Fruit fly (Drosophila melanogaster): ENCODE results near the gene S6k.

S6k gene

DNA sequence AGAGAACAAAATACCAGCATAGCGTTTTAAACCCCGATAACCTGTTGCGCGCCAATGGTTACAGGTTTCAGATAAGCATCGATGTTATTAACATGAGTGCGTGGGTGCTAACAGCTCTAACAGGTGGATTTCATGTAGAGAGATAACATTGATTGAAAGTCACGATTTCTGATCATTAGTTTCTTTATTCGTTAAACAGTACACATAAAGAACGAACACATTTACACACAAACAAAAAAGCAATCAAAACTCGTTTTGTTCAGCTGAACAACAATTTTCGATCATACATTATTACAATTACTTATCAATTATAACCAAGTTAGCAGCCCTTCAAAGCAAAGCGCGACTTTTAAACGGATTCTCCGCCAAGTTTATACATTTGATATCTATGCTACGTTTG is 21.1 kb downstream of the S6k start (continued):
- TF ChIP-seq Antp (GFP tag; optimal IDR thresholded peaks at IDR 0.05) (peak; percentile 2), Xrp1 (GFP tag; IDR thresholded peaks at IDR 0.05) (no peak; the same call in 1 of the 2 replicates), CG13287 (GFP tag; IDR thresholded peaks at IDR 0.05; ENCODE audit: partially characterized antibody) (peak; percentile 48; the same call in 1 of the 2 replicates), Chrac-16 (GFP tag; optimal IDR thresholded peaks at IDR 0.05) (peak; percentile 22), sob (GFP tag; IDR thresholded peaks at IDR 0.05) (peak; percentile 6; the same call in 1 of the 2 replicates), chm (GFP tag; IDR thresholded peaks at IDR 0.05) (no peak), CG4820 (GFP tag; optimal IDR thresholded peaks at IDR 0.05) (no peak), Rfx (GFP tag; IDR thresholded peaks at IDR 0.05) (peak; percentile 36), CG11085 (GFP tag; IDR thresholded peaks at IDR 0.05) (no peak), CG10366 (GFP tag; IDR thresholded peaks at IDR 0.05) (no peak), MTF-1 (GFP tag; optimal IDR thresholded peaks at IDR 0.05; ENCODE audit: borderline replicate concordance) (no peak), gsb (GFP tag; IDR thresholded peaks at IDR 0.05) (no peak), eyg (GFP tag; optimal IDR thresholded peaks at IDR 0.05) (no peak), vfl (GFP tag; optimal IDR thresholded peaks at IDR 0.05) (peak; percentile 13), CG13624 (GFP tag; optimal IDR thresholded peaks at IDR 0.05) (peak; percentile 65), CG13296 (GFP tag; optimal IDR thresholded peaks at IDR 0.05) (no peak), CG1603 (tag; optimal IDR thresholded peaks at IDR 0.05) (peak; percentile 71), nau (GFP tag; optimal IDR thresholded peaks at IDR 0.05) (no peak), CG8478 (optimal IDR thresholded peaks at IDR 0.05) (no peak), tup (GFP tag; optimal IDR thresholded peaks at IDR 0.05) (no peak), PHDP (tag; optimal IDR thresholded peaks at IDR 0.05) (peak; percentile 43), onecut (GFP tag; IDR thresholded peaks at IDR 0.05) (no peak), Dll (GFP tag; IDR thresholded peaks at IDR 0.05; ENCODE audit: partially characterized antibody) (peak; percentile 38; the same call in 1 of the 4 replicates), CG1647 (GFP tag; optimal IDR thresholded peaks at IDR 0.05) (peak; percentile 19), trh (GFP tag; optimal IDR thresholded peaks at IDR 0.05) (no peak), ewg (GFP tag; optimal IDR thresholded peaks at IDR 0.05) (no peak), Hmx (GFP tag; optimal IDR thresholded peaks at IDR 0.05) (no peak), HHEX (GFP tag; optimal IDR thresholded peaks at IDR 0.05) (no peak), aop (GFP tag; IDR thresholded peaks at IDR 0.05) (no peak), CG8924 (tag; optimal IDR thresholded peaks at IDR 0.05) (no peak), NfI (GFP tag; optimal IDR thresholded peaks at IDR 0.05) (peak; percentile 6), HmgD (GFP tag; optimal IDR thresholded peaks at IDR 0.05) (no peak), sima (GFP tag; optimal IDR thresholded peaks at IDR 0.05) (no peak), CG11696 (GFP tag; IDR thresholded peaks at IDR 0.05) (no peak), mld (GFP tag; IDR thresholded peaks at IDR 0.05; ENCODE audit: partially characterized antibody) (no peak), Camta (GFP tag; optimal IDR thresholded peaks at IDR 0.05) (peak; percentile 25), CG18011 (GFP tag; optimal IDR thresholded peaks at IDR 0.05) (peak; percentile 8), dmrt99B (tag; optimal IDR thresholded peaks at IDR 0.05) (no peak), B-H2 (GFP tag; optimal IDR thresholded peaks at IDR 0.05) (peak; percentile 41), D19B (GFP tag; optimal IDR thresholded peaks at IDR 0.05) (no peak), Adf1 (GFP tag; IDR thresholded peaks at IDR 0.05) (no peak), Atf3 (GFP tag; optimal IDR thresholded peaks at IDR 0.05) (no peak), CG6854 (GFP tag; optimal IDR thresholded peaks at IDR 0.05) (no peak), ac (GFP tag; optimal IDR thresholded peaks at IDR 0.05) (no peak), lov (optimal IDR thresholded peaks at IDR 0.05) (no peak), lov (GFP tag; IDR thresholded peaks at IDR 0.05) (no peak), CoRest (tag; optimal IDR thresholded peaks at IDR 0.05) (no peak), lab (GFP tag; optimal IDR thresholded peaks at IDR 0.05) (no peak), tna (GFP tag; IDR thresholded peaks at IDR 0.05; ENCODE audit: partially characterized antibody) (no peak), CG11398 (GFP tag; optimal IDR thresholded peaks at IDR 0.05) (no peak), BtbVII (GFP tag; optimal IDR thresholded peaks at IDR 0.05) (no peak), maf-S (GFP tag; optimal IDR thresholded peaks at IDR 0.05) (peak; percentile 10)

Data from whole organism, embryonic.